Fruit fly (Drosophila melanogaster): ENCODE measurements around the gene CG11836.
A peak's percentile ranks its signal among the peaks of the same experiment; 100 is the strongest.

CG11836 gene

DNA sequence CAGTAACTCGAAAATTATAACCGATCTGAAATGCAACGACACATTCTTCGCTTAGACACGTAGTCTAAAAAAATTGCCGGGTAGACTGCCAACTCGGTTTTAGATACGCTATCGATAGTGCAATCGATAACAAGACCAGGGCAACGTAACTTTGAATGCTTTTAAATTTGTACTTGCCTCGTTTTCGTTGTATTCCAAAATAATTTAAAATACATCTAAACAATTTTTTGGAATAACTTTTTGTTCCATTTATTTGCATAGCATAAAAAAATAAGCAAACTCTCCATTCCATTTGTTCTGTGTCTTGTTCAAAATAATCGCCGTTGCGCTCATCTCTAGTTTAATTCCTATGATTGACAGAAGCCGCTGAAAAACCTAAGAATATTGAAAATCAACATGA is 1.4 kb upstream of the CG11836 start, which contains the start of the genes Stt3B and CG11839:
TSS of gene Stt3B (minus strand) at position 69 of the 400 bp plus-strand sequence.
TSS of gene CG11839 (plus strand) at position 359 of the 400 bp plus-strand sequence.
- TF ChIP-seq psq (optimal IDR thresholded peaks at IDR 0.05) (no peak), Sin3A (optimal IDR thresholded peaks at IDR 0.05) (no peak), h (optimal IDR thresholded peaks at IDR 0.05) (no peak), Myc (optimal IDR thresholded peaks at IDR 0.05) (no peak), ttk (optimal IDR thresholded peaks at IDR 0.05) (no peak), insv (optimal IDR thresholded peaks at IDR 0.05) (no peak)

DNA sequence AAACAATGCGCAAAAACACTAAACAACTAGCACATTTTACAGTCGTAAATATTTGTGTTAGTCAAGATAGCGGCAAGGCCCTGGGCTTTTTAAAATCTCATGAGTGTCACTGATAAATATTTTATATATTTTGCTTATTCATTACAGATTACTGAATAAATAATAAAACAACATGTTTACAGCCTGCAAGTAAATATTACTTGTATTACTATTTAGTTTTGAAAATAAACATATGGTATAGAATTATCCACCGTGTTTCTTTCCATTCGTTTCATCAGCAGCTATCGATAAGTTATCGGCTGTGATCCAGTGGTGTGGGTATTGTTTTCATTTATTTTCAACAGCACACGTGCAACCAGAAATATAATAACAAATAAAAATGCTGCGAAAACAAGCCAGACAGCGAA is 3.6 kb downstream of the CG11836 start, which contains the start of the genes shams and CG11920:
TSS of gene shams (minus strand) at position 50 of the 407 bp plus-strand sequence.
TSS of gene CG11920 (plus strand) at position 320 of the 407 bp plus-strand sequence.
- TF ChIP-seq psq (optimal IDR thresholded peaks at IDR 0.05) = no peak
- no peak for TF ChIP-seq Myc (optimal IDR thresholded peaks at IDR 0.05)
- no peak for TF ChIP-seq Sin3A (optimal IDR thresholded peaks at IDR 0.05)
- TF ChIP-seq h (optimal IDR thresholded peaks at IDR 0.05) = no peak
- TF ChIP-seq ttk (optimal IDR thresholded peaks at IDR 0.05) = no peak
- TF ChIP-seq insv (optimal IDR thresholded peaks at IDR 0.05) = no peak

DNA sequence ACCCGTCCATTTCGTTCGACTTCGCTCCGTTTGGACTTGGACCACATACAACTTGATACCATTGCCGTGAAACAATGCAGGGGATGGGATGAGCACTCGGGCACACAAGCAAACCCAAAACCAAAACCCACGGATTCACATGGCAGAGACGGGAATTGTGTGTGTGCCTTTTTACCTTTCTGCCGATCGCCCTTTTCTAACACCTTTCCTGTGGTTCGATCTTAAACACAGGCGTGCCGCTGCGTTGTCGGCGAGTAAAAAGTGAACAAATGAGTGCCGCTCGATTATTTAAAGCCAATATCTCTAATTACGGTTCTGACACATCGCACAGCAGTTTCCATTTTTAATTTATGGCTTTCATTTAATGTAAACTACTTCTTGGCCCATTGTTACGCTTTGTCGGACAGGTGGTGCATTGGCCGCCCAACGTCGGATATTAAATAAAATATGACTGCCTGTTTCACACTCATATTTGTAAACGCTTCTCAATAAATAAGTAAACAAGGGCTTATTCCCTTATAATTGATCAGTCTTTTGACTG is 6.4 kb downstream of the CG11836 start:
- TF ChIP-seq ttk (optimal IDR thresholded peaks at IDR 0.05) (no peak), psq (optimal IDR thresholded peaks at IDR 0.05) (no peak), Myc (optimal IDR thresholded peaks at IDR 0.05) (no peak), h (optimal IDR thresholded peaks at IDR 0.05) (no peak), insv (optimal IDR thresholded peaks at IDR 0.05) (no peak), Sin3A (optimal IDR thresholded peaks at IDR 0.05) (no peak)

DNA sequence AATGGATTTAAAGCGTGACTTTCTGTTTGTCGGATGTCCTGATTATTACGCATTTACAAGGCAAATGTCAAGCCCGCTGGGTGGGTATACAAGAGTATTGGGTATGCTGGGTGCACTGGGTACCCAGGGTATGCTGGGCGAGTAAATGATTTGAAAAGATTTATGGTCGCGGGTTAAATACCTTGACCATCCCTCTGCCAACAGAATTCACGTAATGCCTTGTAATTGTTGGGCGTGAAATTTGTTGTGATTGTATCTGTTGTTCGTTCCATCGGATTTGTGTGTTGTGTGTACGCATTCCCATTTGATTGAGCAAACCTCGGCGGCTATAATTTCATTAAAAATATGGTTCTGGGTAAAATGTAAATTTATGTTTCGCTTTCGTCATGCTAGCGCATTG is 7.7 kb downstream of the CG11836 start:
- no peak for TF ChIP-seq h (optimal IDR thresholded peaks at IDR 0.05)
- TF ChIP-seq insv (optimal IDR thresholded peaks at IDR 0.05) = no peak
- TF ChIP-seq ttk (optimal IDR thresholded peaks at IDR 0.05) = no peak
- TF ChIP-seq psq (optimal IDR thresholded peaks at IDR 0.05) = no peak
- TF ChIP-seq Myc (optimal IDR thresholded peaks at IDR 0.05) = no peak
- TF ChIP-seq Sin3A (optimal IDR thresholded peaks at IDR 0.05) = no peak

DNA sequence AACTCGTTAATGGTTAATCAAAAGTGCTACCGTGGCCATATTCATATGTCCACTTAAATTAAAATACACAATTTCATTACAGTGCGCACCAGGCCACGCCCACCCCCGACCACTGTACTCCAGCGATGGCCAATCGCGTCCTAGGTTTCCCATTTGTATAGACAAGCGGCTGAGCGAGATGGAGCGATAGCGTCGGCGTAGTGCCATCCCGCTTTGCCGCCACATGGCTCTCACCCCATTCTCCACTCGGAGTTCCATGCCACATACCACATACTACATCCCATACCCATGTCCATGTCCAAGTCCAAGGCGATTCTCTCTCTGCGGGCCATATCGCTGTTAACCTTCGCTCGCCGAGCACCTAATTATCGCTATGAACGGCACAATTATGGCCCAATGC is 9.5 kb downstream of the CG11836 start:
- no peak for TF ChIP-seq psq (optimal IDR thresholded peaks at IDR 0.05)

DNA sequence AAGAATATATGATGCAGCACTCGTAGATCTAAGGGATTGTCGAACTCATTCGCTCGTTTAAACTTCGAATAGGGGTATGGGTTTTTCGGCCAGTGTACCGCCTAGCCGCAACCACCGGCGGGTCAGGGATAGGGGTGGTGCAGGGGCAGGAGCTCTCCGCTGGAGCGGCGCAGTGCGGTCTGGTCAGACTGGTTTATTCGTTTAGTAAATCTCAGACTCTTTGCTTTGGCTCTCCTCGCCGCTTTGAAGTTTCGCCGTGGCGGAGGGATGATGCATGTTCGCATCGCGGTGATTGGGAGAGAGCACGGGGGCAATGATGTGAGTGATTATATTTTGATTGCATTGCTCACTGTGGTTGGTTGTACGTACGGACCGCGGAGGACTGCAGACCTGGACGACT is 11.4 kb downstream of the CG11836 start, which contains the start of gene fd96Ca:
TSS of gene fd96Ca (plus strand) at position 337 of the 400 bp plus-strand sequence.
- TF ChIP-seq h (optimal IDR thresholded peaks at IDR 0.05) (no peak), ttk (optimal IDR thresholded peaks at IDR 0.05) (no peak), insv (optimal IDR thresholded peaks at IDR 0.05) (no peak), Sin3A (optimal IDR thresholded peaks at IDR 0.05) (no peak), Myc (optimal IDR thresholded peaks at IDR 0.05) (no peak), psq (optimal IDR thresholded peaks at IDR 0.05) (no peak)

DNA sequence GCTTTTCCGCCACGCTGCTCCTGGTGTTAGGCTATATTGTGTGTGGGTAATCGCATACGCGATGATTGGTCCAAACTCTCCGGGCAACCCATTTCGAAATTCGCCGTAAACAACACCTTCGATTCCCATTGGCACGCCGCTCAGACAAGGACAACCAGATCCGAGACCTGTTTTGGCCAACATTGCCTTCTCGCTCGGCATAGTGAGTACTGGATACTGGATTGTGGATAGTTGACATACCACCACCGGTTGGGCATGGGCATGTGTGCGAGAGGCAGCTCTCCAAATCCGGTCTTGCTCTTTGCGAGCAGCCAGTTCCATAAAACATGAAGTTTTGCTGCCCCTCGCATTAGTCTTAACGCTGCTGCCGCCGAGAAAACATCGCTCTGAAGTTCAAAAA is 23.7 kb downstream of the CG11836 start, which contains the start of gene fd96Cb:
TSS of gene fd96Cb (plus strand) at position 374 of the 400 bp plus-strand sequence.
- TF ChIP-seq Sin3A (optimal IDR thresholded peaks at IDR 0.05) (no peak), Myc (optimal IDR thresholded peaks at IDR 0.05) (no peak), h (optimal IDR thresholded peaks at IDR 0.05) (no peak), psq (optimal IDR thresholded peaks at IDR 0.05) (no peak), ttk (optimal IDR thresholded peaks at IDR 0.05) (no peak)

DNA sequence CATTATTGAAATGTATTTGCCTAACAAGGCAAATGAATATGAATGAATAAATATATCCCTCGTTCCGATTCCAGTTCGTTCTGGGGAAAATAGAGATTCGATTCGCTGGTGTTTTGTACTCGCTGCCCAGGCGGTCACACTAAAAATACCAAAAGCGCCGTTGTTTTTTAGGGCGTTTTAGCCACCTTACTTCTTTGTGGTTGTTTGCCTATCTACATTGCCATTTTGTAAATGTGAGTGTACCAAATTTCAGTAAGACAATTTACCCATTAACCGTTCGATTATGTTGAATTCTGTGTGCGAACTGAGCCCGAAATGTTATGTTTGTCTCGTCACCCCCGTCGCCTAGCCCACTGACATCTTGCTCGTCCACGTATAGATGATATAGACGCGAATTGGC is 26.6 kb downstream of the CG11836 start, which contains the start of the genes CG33095 and CG33096:
TSS of gene CG33095 (plus strand) at position 187 of the 400 bp plus-strand sequence.
TSS of gene CG33096 (plus strand) at position 187 of the 400 bp plus-strand sequence.
- no peak for TF ChIP-seq ttk (optimal IDR thresholded peaks at IDR 0.05)
- TF ChIP-seq Sin3A (optimal IDR thresholded peaks at IDR 0.05) = no peak
- TF ChIP-seq insv (optimal IDR thresholded peaks at IDR 0.05) = no peak
- no peak for TF ChIP-seq psq (optimal IDR thresholded peaks at IDR 0.05)
- TF ChIP-seq h (optimal IDR thresholded peaks at IDR 0.05) = no peak
- TF ChIP-seq Myc (optimal IDR thresholded peaks at IDR 0.05) = no peak

DNA sequence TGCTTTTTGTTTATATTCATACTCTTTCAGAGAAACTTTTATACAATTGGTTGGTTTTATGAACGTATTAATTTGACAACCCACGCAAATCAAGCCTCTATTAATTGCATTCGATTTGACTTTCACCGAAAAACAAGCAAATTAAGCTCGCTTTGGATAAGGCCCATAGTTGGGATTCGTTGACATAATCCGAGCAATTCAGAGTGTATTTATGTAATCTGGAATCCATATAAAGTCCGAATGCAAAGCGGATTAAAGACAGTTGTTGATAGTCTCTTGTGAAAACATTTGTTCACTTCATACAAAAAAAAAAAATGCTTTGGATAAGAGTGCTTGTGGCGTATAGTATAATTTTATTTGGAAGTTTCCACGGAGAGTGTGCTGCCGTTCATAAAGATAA is 31.3 kb downstream of the CG11836 start, which contains the start of gene CG45095:
TSS of gene CG45095 (plus strand) at position 301 of the 400 bp plus-strand sequence.
- no peak for TF ChIP-seq Sin3A (optimal IDR thresholded peaks at IDR 0.05)
- no peak for TF ChIP-seq Myc (optimal IDR thresholded peaks at IDR 0.05)
- TF ChIP-seq psq (optimal IDR thresholded peaks at IDR 0.05) = no peak
- no peak for TF ChIP-seq ttk (optimal IDR thresholded peaks at IDR 0.05)
- no peak for TF ChIP-seq insv (optimal IDR thresholded peaks at IDR 0.05)
- no peak for TF ChIP-seq h (optimal IDR thresholded peaks at IDR 0.05)

DNA sequence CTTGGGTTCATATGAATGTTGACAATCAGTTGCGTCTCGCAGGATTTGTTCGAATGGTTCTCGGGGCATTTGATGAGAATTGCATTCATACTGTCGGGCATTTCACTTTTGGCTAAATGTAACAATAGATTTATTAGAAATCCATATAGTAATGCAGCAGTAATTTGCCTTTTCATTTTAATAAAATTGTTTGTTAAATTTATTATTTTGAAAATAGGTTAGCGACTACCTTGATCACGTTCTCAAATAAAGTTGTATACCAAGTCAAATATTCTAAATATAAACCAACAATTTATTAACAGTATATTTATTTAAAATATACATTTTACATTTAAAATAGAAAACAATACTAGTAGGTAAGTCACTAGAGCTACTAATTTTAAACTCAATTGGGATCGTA is 38.0 kb downstream of the CG11836 start, which contains the start of gene CG34027:
TSS of gene CG34027 (minus strand) at position 101 of the 400 bp plus-strand sequence.
- TF ChIP-seq h (optimal IDR thresholded peaks at IDR 0.05) (no peak), psq (optimal IDR thresholded peaks at IDR 0.05) (no peak), ttk (optimal IDR thresholded peaks at IDR 0.05) (no peak)

DNA sequence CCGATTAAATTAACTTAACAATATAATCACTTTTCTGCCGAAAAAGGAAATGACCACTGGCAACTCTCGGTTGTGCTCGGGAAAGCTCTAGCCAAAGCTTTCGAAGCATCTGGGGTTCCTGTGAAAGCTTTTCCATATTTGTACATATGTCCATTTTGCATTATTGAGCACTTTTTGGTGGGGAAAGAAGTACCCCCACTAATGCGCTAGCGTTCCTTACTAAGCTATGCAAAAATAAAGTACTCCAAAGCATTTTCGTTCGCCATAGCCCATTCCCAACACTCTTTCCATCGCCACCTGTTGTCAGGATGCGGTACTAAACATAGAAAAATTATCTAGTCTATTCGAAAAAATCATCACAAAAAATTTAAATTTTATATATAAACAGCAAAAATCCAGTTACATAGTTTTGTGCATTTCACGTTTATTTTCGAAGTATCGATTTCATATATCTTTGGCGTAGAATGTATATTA is 41.6 kb downstream of the CG11836 start, which contains the start of gene Nepl16:
TSS of gene Nepl16 (minus strand) at position 51 of the 474 bp plus-strand sequence.
- TF ChIP-seq psq (optimal IDR thresholded peaks at IDR 0.05) = no peak
- peak; percentile 80 for TF ChIP-seq h (optimal IDR thresholded peaks at IDR 0.05)
- TF ChIP-seq ttk (optimal IDR thresholded peaks at IDR 0.05) = no peak
